Worm (Caenorhabditis elegans) whole organism, L1 larva: ENCODE results near the gene C02H6.3.
"Not testable (repeated sequence)": the region's sequence is repeated elsewhere in the genome, so short reads cannot be mapped to it uniquely, and the experiment has no call there.

Experiments
- ama-1 ChIP-seq: fragments of 150-350 bp; optimal IDR thresholded peaks from 2 replicates; lab custom pipeline; 2014
- blmp-1 ChIP-seq: fragments of 150-350 bp; optimal IDR thresholded peaks from 2 replicates; lab custom pipeline; 2014; ENCODE audit warnings: missing biosample characterization, missing genetic modification characterization
- irx-1 ChIP-seq: sonication (generic microtip); optimal IDR thresholded peaks from 2 replicates; lab custom pipeline; 2016; ENCODE audit warnings: missing genetic modification characterization, missing compliant biosample characterization
- lin-13 ChIP-seq: fragments of 150-350 bp; optimal IDR thresholded peaks from 2 replicates; lab custom pipeline; 2014; ENCODE audit warnings: missing biosample characterization, missing genetic modification reagents, missing genetic modification characterization
- lir-3 ChIP-seq: sonication (generic microtip); optimal IDR thresholded peaks from 2 replicates; lab custom pipeline; 2016; ENCODE audit warnings: mild to moderate bottlenecking, missing genetic modification characterization, moderate library complexity, missing compliant biosample characterization; ENCODE audit not compliant: poor library complexity
- lsy-2 ChIP-seq, 2 experiments: fragments of 150-350 bp; optimal IDR thresholded peaks; 2 replicates each; lab custom pipeline; 2014; ENCODE audit warnings: missing biosample characterization in 2 of 2, missing genetic modification characterization in 2 of 2
- nhr-237 ChIP-seq: fragments of 150-350 bp; optimal IDR thresholded peaks from 2 replicates; lab custom pipeline; 2014; ENCODE audit warnings: missing biosample characterization, missing genetic modification characterization
- nhr-90 ChIP-seq: sonication (generic microtip); optimal IDR thresholded peaks from 2 replicates; lab custom pipeline; 2016; ENCODE audit warnings: mild to moderate bottlenecking, missing genetic modification characterization, missing compliant biosample characterization; ENCODE audit not compliant: poor library complexity
- unc-62 ChIP-seq: fragments of 150-350 bp; optimal IDR thresholded peaks from 2 replicates; lab custom pipeline; 2014; ENCODE audit warnings: missing biosample characterization, missing genetic modification reagents, missing genetic modification characterization
- ztf-11 ChIP-seq, 2 experiments: sonication (generic microtip); optimal IDR thresholded peaks; 2 replicates each; lab custom pipeline; 2016 to 2017; ENCODE audit warnings: missing genetic modification characterization in 2 of 2, missing biosample characterization in 1 of 2, missing compliant biosample characterization in 1 of 2

DNA sequence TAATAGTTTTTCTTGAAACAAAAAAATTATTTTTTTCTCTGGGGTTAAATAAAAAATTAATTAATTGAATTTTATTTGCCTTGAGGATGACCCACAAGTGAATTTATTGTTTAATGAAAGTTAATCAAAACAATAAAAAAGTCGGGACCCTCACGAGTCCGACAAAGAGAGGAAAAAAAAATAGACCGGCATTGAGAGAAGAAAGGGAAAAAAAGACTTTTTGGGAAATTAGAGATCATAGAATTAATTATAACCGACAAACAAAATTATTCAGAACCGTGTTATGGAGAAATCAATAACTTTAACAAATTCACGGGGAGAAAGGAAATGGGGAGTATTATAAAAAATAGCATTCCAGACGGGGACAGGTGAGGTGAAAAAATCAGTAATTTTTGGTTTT is 50.4 kb downstream of the C02H6.3 start, which contains the start of gene F10G2.7:
- TF ChIP-seq unc-62 (GFP tag; lab: Kevin White, UChicago); nhr-237 (tag; lab: Kevin White, UChicago); lir-3 (tag; lab: Kevin White, UChicago); lsy-2 (tag; optimal IDR thresholded peaks at IDR 0.05; lab: Kevin White, UChicago); blmp-1 (tag; lab: Kevin White, UChicago); irx-1; lin-13 (GFP tag; lab: Kevin White, UChicago); ama-1; ztf-11 (tag; optimal IDR thresholded peaks at IDR 0.05; lab: Kevin White, UChicago); nhr-90 (tag; lab: Kevin White, UChicago): not testable (repeated sequence)
